Worm (Caenorhabditis elegans) whole organism, young adult: ENCODE data around the gene lys-10.

ENCODE experiments used
- C06A6.2 ChIP-seq: fragments of 200-800 bp; sonication (Bioruptor generic); conservative IDR thresholded peaks from 2 replicates; pipeline ENCODE4 v1.3.6; 2022; ENCODE audit warnings: missing genetic modification characterization, missing compliant biosample characterization
- C17E4.6 ChIP-seq: fragments of 200-800 bp; sonication (Bioruptor generic); IDR thresholded peaks from 2 replicates; pipeline ENCODE4 v1.3.6; 2022; ENCODE audit warnings: missing genetic modification reagents, missing genetic modification characterization, missing compliant biosample characterization
- D2030.7 ChIP-seq: fragments of 200-800 bp; sonication (Bioruptor generic); IDR thresholded peaks from 2 replicates; pipeline ENCODE4 v1.3.6; 2022; ENCODE audit warnings: missing genetic modification reagents, missing genetic modification characterization, missing compliant biosample characterization
- F33H1.4 ChIP-seq: fragments of 200-800 bp; sonication (Bioruptor generic); IDR thresholded peaks from 2 replicates; pipeline ENCODE4 v1.3.6; 2022; ENCODE audit warnings: missing genetic modification reagents, missing genetic modification characterization, missing compliant biosample characterization
- F49E8.2 ChIP-seq: sonication (generic microtip); optimal IDR thresholded peaks from 3 replicates; lab custom pipeline; 2017; ENCODE audit warnings: missing genetic modification characterization, mild to moderate bottlenecking, missing compliant biosample characterization, antibody characterized with exemption, moderate library complexity; ENCODE audit not compliant: insufficient read depth
- F55B11.4 ChIP-seq: sonication (generic microtip); optimal IDR thresholded peaks from 2 replicates; lab custom pipeline; 2016; ENCODE audit warnings: missing compliant biosample characterization, missing genetic modification characterization, borderline replicate concordance; ENCODE audit not compliant: insufficient read depth
- K11D2.4 ChIP-seq: fragments of 200-800 bp; sonication (Bioruptor generic); IDR thresholded peaks from 2 replicates; pipeline ENCODE4 v1.3.6; 2022; ENCODE audit warnings: missing genetic modification reagents, missing genetic modification characterization, missing compliant biosample characterization
- T07F8.4 ChIP-seq: sonication (generic microtip); optimal IDR thresholded peaks from 2 replicates; lab custom pipeline; 2016; ENCODE audit warnings: mild to moderate bottlenecking, missing genetic modification characterization, moderate library complexity, missing compliant biosample characterization
- Y53F4B.3 ChIP-seq: fragments of 200-800 bp; sonication (Bioruptor generic); IDR thresholded peaks from 2 replicates; pipeline ENCODE4 v1.3.6; 2022; ENCODE audit warnings: missing genetic modification reagents, missing genetic modification characterization, missing compliant biosample characterization
- Y79H2A.3 ChIP-seq: fragments of 200-800 bp; sonication (Bioruptor generic); conservative IDR thresholded peaks from 2 replicates; pipeline ENCODE4 v1.3.6; 2022; ENCODE audit warnings: missing genetic modification reagents, missing genetic modification characterization, missing compliant biosample characterization
- ama-1 ChIP-seq, 3 experiments: fragments of 150-350 bp in 1 of 3; sonication (generic microtip) in 2 of 3; optimal IDR thresholded peaks; 2 replicates each; lab custom pipeline; 2014 to 2018; ENCODE audit warnings: missing biosample characterization in 2 of 3, missing genetic modification characterization in 2 of 3, missing genetic modification reagents in 2 of 3
- aptf-2 ChIP-seq: fragments of 200-800 bp; sonication (Bioruptor generic); conservative IDR thresholded peaks from 2 replicates; pipeline ENCODE4 v1.3.6; 2022; ENCODE audit warnings: missing genetic modification reagents, missing genetic modification characterization, missing compliant biosample characterization
- atf-7 ChIP-seq: sonication (generic microtip); optimal IDR thresholded peaks from 2 replicates; lab custom pipeline; 2017; ENCODE audit warnings: mild to moderate bottlenecking, missing genetic modification characterization, missing compliant biosample characterization
- athp-1 ChIP-seq: sonication (generic microtip); optimal IDR thresholded peaks from 2 replicates; lab custom pipeline; 2017; ENCODE audit warnings: mild to moderate bottlenecking, missing genetic modification characterization, missing compliant biosample characterization
- bed-1 ChIP-seq: fragments of 200-800 bp; sonication (Bioruptor generic); IDR thresholded peaks from 2 replicates; pipeline ENCODE4 v1.3.6; 2022; ENCODE audit warnings: missing genetic modification reagents, missing genetic modification characterization, missing compliant biosample characterization
- bed-2 ChIP-seq: fragments of 200-800 bp; sonication (Bioruptor generic); IDR thresholded peaks from 2 replicates; pipeline ENCODE4 v1.3.6; 2022; ENCODE audit warnings: missing genetic modification reagents, missing genetic modification characterization, missing compliant biosample characterization
- ccch-3 ChIP-seq: fragments of 200-800 bp; sonication (Bioruptor generic); optimal IDR thresholded peaks from 2 replicates; lab custom pipeline; 2018; ENCODE audit warnings: mild to moderate bottlenecking, missing genetic modification characterization, missing compliant biosample characterization
- ceh-100 ChIP-seq: fragments of 200-800 bp; sonication (Bioruptor generic); IDR thresholded peaks from 2 replicates; pipeline ENCODE4 v1.3.6; 2022; ENCODE audit warnings: missing genetic modification reagents, missing genetic modification characterization, missing compliant biosample characterization
- ceh-40 ChIP-seq: fragments of 200-800 bp; sonication (Bioruptor generic); IDR thresholded peaks from 2 replicates; pipeline ENCODE4 v1.3.6; 2022; ENCODE audit warnings: missing genetic modification characterization, missing compliant biosample characterization
- ceh-79 ChIP-seq: sonication (generic microtip); optimal IDR thresholded peaks from 2 replicates; lab custom pipeline; 2017; ENCODE audit warnings: mild to moderate bottlenecking, missing genetic modification characterization, missing compliant biosample characterization
- die-1 ChIP-seq: sonication (generic microtip); optimal IDR thresholded peaks from 2 replicates; lab custom pipeline; 2016; ENCODE audit warnings: missing genotype, mild to moderate bottlenecking, missing genetic modification characterization, missing compliant biosample characterization
- dpl-1 ChIP-seq: fragments of 150-350 bp; optimal IDR thresholded peaks from 2 replicates; lab custom pipeline; 2014; ENCODE audit warnings: missing biosample characterization, missing genetic modification reagents, missing genetic modification characterization
- egl-44 ChIP-seq: fragments of 200-800 bp; sonication (Bioruptor generic); IDR thresholded peaks from 2 replicates; pipeline ENCODE4 v1.3.6; 2022; ENCODE audit warnings: missing genetic modification reagents, missing genetic modification characterization, missing compliant biosample characterization
- ekl-4 ChIP-seq: fragments of 200-800 bp; sonication (Bioruptor generic); IDR thresholded peaks from 2 replicates; pipeline ENCODE4 v1.3.6; 2022; ENCODE audit warnings: missing genetic modification reagents, missing genetic modification characterization, missing compliant biosample characterization
- fkh-3 ChIP-seq: sonication (generic microtip); optimal IDR thresholded peaks from 2 replicates; lab custom pipeline; 2016; ENCODE audit warnings: mild to moderate bottlenecking, missing genetic modification characterization, missing compliant biosample characterization
- hlh-26 ChIP-seq: fragments of 200-800 bp; sonication (Bioruptor generic); conservative IDR thresholded peaks from 2 replicates; pipeline ENCODE4 v1.3.6; 2022; ENCODE audit warnings: missing genetic modification reagents, missing genetic modification characterization, missing compliant biosample characterization
- hmg-20 ChIP-seq: fragments of 200-800 bp; sonication (Bioruptor generic); IDR thresholded peaks from 2 replicates; pipeline ENCODE4 v1.3.6; 2022; ENCODE audit warnings: missing genetic modification reagents, missing genetic modification characterization, missing compliant biosample characterization
- hsf-1 ChIP-seq: fragments of 200-800 bp; sonication (Bioruptor generic); IDR thresholded peaks from 2 replicates; pipeline ENCODE4 v1.3.6; 2022; ENCODE audit warnings: missing genetic modification reagents, missing genetic modification characterization, missing compliant biosample characterization
- let-526 ChIP-seq: fragments of 200-800 bp; sonication (Bioruptor generic); IDR thresholded peaks from 2 replicates; pipeline ENCODE4 v1.3.6; 2022; ENCODE audit warnings: missing genetic modification reagents, missing genetic modification characterization, missing compliant biosample characterization
- lin-40 ChIP-seq: sonication (generic microtip); optimal IDR thresholded peaks from 2 replicates; lab custom pipeline; 2016; ENCODE audit warnings: missing genetic modification characterization, mild to moderate bottlenecking, missing compliant biosample characterization, missing genotype, missing genetic modification reagents
- lin-54 ChIP-seq: fragments of 200-800 bp; sonication (Bioruptor generic); optimal IDR thresholded peaks from 2 replicates; lab custom pipeline; 2018; ENCODE audit warnings: mild to moderate bottlenecking, missing genetic modification characterization, missing compliant biosample characterization
- lir-1 ChIP-seq: fragments of 200-800 bp; sonication (Bioruptor generic); conservative IDR thresholded peaks from 2 replicates; pipeline ENCODE4 v1.3.6; 2022; ENCODE audit warnings: missing genetic modification reagents, missing genetic modification characterization, missing compliant biosample characterization
- mel-28 ChIP-seq: sonication (generic microtip); optimal IDR thresholded peaks from 2 replicates; lab custom pipeline; 2016; ENCODE audit warnings: borderline replicate concordance, mild to moderate bottlenecking, missing genetic modification characterization, missing compliant biosample characterization
- mxl-1 ChIP-seq: sonication (generic microtip); optimal IDR thresholded peaks from 2 replicates; lab custom pipeline; 2016; ENCODE audit warnings: missing genetic modification characterization, missing compliant biosample characterization
- nfya-1 ChIP-seq: sonication (generic microtip); optimal IDR thresholded peaks from 2 replicates; lab custom pipeline; 2017; ENCODE audit warnings: antibody characterized with exemption, missing compliant biosample characterization, missing genetic modification characterization, borderline replicate concordance; ENCODE audit not compliant: insufficient read depth
- nfya-2 ChIP-seq: fragments of 200-800 bp; sonication (Bioruptor generic); IDR thresholded peaks from 2 replicates; pipeline ENCODE4 v1.3.6; 2022; ENCODE audit warnings: missing genetic modification reagents, missing genetic modification characterization, missing compliant biosample characterization
- nhr-120 ChIP-seq: fragments of 200-800 bp; sonication (Bioruptor generic); IDR thresholded peaks from 2 replicates; pipeline ENCODE4 v1.3.6; 2022; ENCODE audit warnings: missing genetic modification characterization, missing compliant biosample characterization
- nhr-80 ChIP-seq: sonication (generic microtip); optimal IDR thresholded peaks from 2 replicates; lab custom pipeline; 2016; ENCODE audit warnings: missing genetic modification characterization, missing compliant biosample characterization
- rec-8 ChIP-seq, 2 experiments: sonication (generic microtip); optimal IDR thresholded peaks; 2 replicates each; lab custom pipeline; 2016; ENCODE audit warnings: mild to moderate bottlenecking in 2 of 2, missing genetic modification characterization in 2 of 2, missing genetic modification reagents in 2 of 2, missing genotype in 2 of 2, missing biosample characterization in 1 of 2, missing compliant biosample characterization in 1 of 2, moderate library complexity in 1 of 2
- sea-2 ChIP-seq: fragments of 200-800 bp; sonication (Bioruptor generic); IDR thresholded peaks from 2 replicates; pipeline ENCODE4 v1.3.6; 2022; ENCODE audit warnings: missing genetic modification characterization, missing compliant biosample characterization
- snpc-1.1 ChIP-seq: sonication (generic microtip); optimal IDR thresholded peaks from 2 replicates; lab custom pipeline; 2017; ENCODE audit warnings: missing genetic modification characterization, mild to moderate bottlenecking, missing compliant biosample characterization, antibody characterized with exemption, moderate library complexity, missing genotype, missing genetic modification reagents; ENCODE audit not compliant: insufficient read depth
- snpc-4 ChIP-seq, 5 experiments: fragments of 150-350 bp in 1 of 5; sonication (generic microtip) in 4 of 5; optimal IDR thresholded peaks; 2 replicates each; lab custom pipeline; 2014 to 2018; ENCODE audit warnings: missing genetic modification characterization in 5 of 5, missing biosample characterization in 3 of 5, antibody characterized with exemption in 2 of 5, mild to moderate bottlenecking in 2 of 5, missing compliant biosample characterization in 2 of 5, missing genotype in 2 of 5, moderate library complexity in 2 of 5, missing genetic modification reagents in 1 of 5
- tbx-9 ChIP-seq: sonication (generic microtip); optimal IDR thresholded peaks from 2 replicates; lab custom pipeline; 2016; ENCODE audit warnings: borderline replicate concordance, missing genetic modification characterization, inconsistent platforms, missing compliant biosample characterization
- unc-130 ChIP-seq: sonication (generic microtip); optimal IDR thresholded peaks from 2 replicates; lab custom pipeline; 2016; ENCODE audit warnings: missing genetic modification reagents, missing genetic modification characterization, missing compliant biosample characterization
- xnd-1 ChIP-seq: sonication (generic microtip); optimal IDR thresholded peaks from 2 replicates; lab custom pipeline; 2016; ENCODE audit warnings: missing genotype, missing genetic modification reagents, missing genetic modification characterization, missing compliant biosample characterization
- ztf-26 ChIP-seq: sonication (generic microtip); optimal IDR thresholded peaks from 2 replicates; lab custom pipeline; 2017; ENCODE audit warnings: missing genetic modification characterization, missing compliant biosample characterization
- ztf-28 ChIP-seq: fragments of 200-800 bp; sonication (Bioruptor generic); IDR thresholded peaks from 2 replicates; pipeline ENCODE4 v1.3.6; 2022; ENCODE audit warnings: missing genetic modification reagents, missing genetic modification characterization, missing compliant biosample characterization
- ztf-3 ChIP-seq: fragments of 200-800 bp; sonication (Bioruptor generic); optimal IDR thresholded peaks from 2 replicates; lab custom pipeline; 2018; ENCODE audit warnings: mild to moderate bottlenecking, missing genetic modification characterization, missing compliant biosample characterization

lys-10 gene

DNA sequence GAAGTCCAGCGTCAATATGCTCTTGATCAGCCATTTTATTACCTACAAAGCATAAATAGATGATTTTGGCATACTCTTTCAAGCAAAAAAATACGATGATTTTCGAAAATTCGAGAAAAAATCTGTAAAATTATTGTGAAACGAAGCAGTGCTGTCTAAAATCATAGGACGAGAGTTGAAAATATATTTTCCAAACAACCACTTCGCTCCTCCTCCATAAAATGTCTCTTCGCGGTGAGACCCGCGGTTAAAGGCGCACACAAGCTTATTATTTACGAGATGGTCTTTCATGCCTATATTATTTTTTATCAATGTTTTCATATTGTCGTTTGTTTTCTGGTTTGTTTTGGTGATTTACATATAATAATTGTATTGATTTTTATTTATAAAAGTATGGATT, 46.7 kb downstream of the lys-10 start, which contains the start of gene nap-1 (continued):
- no peak for TF ChIP-seq hlh-26 (GFP tag; lab: Robert Waterston, UW)
- TF ChIP-seq rec-8 (tag; optimal IDR thresholded peaks at IDR 0.05; lab: Kevin White, UChicago), result no peak
- TF ChIP-seq egl-44 (GFP tag; lab: Robert Waterston, UW), result no peak
- TF ChIP-seq mxl-1, result no peak
- no peak for TF ChIP-seq ztf-26 (tag; lab: Kevin White, UChicago)
- TF ChIP-seq lir-1, result no peak
- no peak for TF ChIP-seq K11D2.4
- TF ChIP-seq F49E8.2, result no peak
- no peak for TF ChIP-seq Y53F4B.3
- no peak for TF ChIP-seq ceh-40
- no peak for TF ChIP-seq nfya-1 (tag; lab: Kevin White, UChicago)
- no peak for TF ChIP-seq C17E4.6
- TF ChIP-seq bed-1, result no peak
- no peak for TF ChIP-seq athp-1 (tag; lab: Kevin White, UChicago)
- peak; percentile 37 for TF ChIP-seq lin-40 (tag; lab: Kevin White, UChicago)
- TF ChIP-seq aptf-2, result no peak
- TF ChIP-seq F55B11.4 (tag; lab: Kevin White, UChicago), result no peak
- TF ChIP-seq ceh-100 (GFP tag; lab: Robert Waterston, UW), result no peak
- no peak for TF ChIP-seq atf-7 (tag; lab: Kevin White, UChicago)
- TF ChIP-seq C06A6.2, result no peak
- TF ChIP-seq mel-28 (tag; lab: Kevin White, UChicago), result no peak
- no peak for TF ChIP-seq T07F8.4 (tag; lab: Kevin White, UChicago)
- no peak for TF ChIP-seq Y79H2A.3 (GFP tag; lab: Robert Waterston, UW)
- no peak for TF ChIP-seq tbx-9
- TF ChIP-seq bed-2 (GFP tag; lab: Robert Waterston, UW), result no peak
- no peak for TF ChIP-seq nhr-120
- TF ChIP-seq fkh-3, result no peak
- TF ChIP-seq snpc-1.1 (tag; lab: Kevin White, UChicago), result no peak
- no peak for TF ChIP-seq ama-1 (optimal IDR thresholded peaks at IDR 0.05; lab: Kevin White, UChicago)
- no peak for TF ChIP-seq ama-1 (GFP tag; optimal IDR thresholded peaks at IDR 0.05; lab: Kevin White, UChicago)
- no peak for TF ChIP-seq ccch-3
- peak; percentile 58 for TF ChIP-seq nhr-80 (tag; lab: Kevin White, UChicago)
- peak; percentile 92 for TF ChIP-seq F33H1.4 (GFP tag; lab: Robert Waterston, UW)
- no peak for TF ChIP-seq die-1 (tag; lab: Kevin White, UChicago)
- no peak for TF ChIP-seq ceh-79
- TF ChIP-seq lin-54 (GFP tag; lab: Kevin White, UChicago), result peak; percentile 26
- no peak for TF ChIP-seq hsf-1 (GFP tag; lab: Robert Waterston, UW)
- TF ChIP-seq ekl-4, result no peak
- no peak for TF ChIP-seq D2030.7 (GFP tag; lab: Robert Waterston, UW)
- no peak for TF ChIP-seq sea-2 (GFP tag; lab: Robert Waterston, UW)
- no peak for TF ChIP-seq let-526 (GFP tag; lab: Robert Waterston, UW)
- peak; percentile 6 for TF ChIP-seq dpl-1 (GFP tag; lab: Kevin White, UChicago)
- no peak for TF ChIP-seq unc-130 (GFP tag; lab: Kevin White, UChicago)
- TF ChIP-seq snpc-4 (GFP tag; optimal IDR thresholded peaks at IDR 0.05; lab: Kevin White, UChicago), result no peak
- TF ChIP-seq snpc-4 (tag; optimal IDR thresholded peaks at IDR 0.05; lab: Kevin White, UChicago), result peak in 2 of 4 experiments; percentile 53 to 80
- TF ChIP-seq xnd-1 (tag; lab: Kevin White, UChicago), result no peak
- no peak for TF ChIP-seq hmg-20 (GFP tag; lab: Robert Waterston, UW)
- no peak for TF ChIP-seq nfya-2
- TF ChIP-seq ztf-3, result no peak
- no peak for TF ChIP-seq ztf-28 (GFP tag; lab: Robert Waterston, UW)
